Worm (Caenorhabditis elegans): Measurements from ENCODE around the gene gcc-2.

gcc-2 gene

ce11 chrIII:9789083-9789482 is 27.1 kb upstream of the gcc-2 start:
- TF ChIP-seq lin-32 (GFP tag; optimal IDR thresholded peaks at IDR 0.05) (no peak), nhr-28 (tag; optimal IDR thresholded peaks at IDR 0.05) (no peak), flh-1 (GFP tag; optimal IDR thresholded peaks at IDR 0.05) (no peak), mls-2 (tag; optimal IDR thresholded peaks at IDR 0.05) (no peak), ces-1 (GFP tag; optimal IDR thresholded peaks at IDR 0.05) (no peak), nhr-2 (tag; optimal IDR thresholded peaks at IDR 0.05) (no peak), unc-39 (tag; optimal IDR thresholded peaks at IDR 0.05) (no peak), nhr-12 (tag; optimal IDR thresholded peaks at IDR 0.05) (no peak), nhr-76 (tag; optimal IDR thresholded peaks at IDR 0.05) (no peak)

DNA sequence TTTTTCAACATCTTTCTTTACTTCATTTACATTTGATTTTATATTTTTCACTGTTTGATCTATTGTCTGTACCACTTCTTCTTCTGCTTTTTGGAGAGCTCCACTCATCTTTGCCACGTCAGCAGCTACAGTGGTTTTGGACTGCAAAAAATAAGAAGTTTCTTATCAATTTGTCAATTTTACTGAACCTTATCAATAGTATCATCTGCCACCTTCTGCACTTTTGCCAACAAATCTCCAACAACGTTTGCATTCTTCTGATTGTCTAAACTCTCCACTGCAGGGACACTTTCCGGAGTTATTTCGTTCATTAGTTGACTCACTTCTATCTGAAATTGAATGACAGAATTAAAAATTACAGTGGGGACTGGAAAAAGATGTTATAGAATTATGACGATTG is 24.8 kb upstream of the gcc-2 start:
- TF ChIP-seq lsy-2 (tag; optimal IDR thresholded peaks at IDR 0.05) (no peak), cnd-1 (tag; optimal IDR thresholded peaks at IDR 0.05) (no peak), nhr-2 (tag; optimal IDR thresholded peaks at IDR 0.05) (no peak), tbx-8 (GFP tag; optimal IDR thresholded peaks at IDR 0.05) (no peak), unc-39 (tag; optimal IDR thresholded peaks at IDR 0.05) (no peak), flh-1 (GFP tag; optimal IDR thresholded peaks at IDR 0.05) (no peak), lin-13 (tag; optimal IDR thresholded peaks at IDR 0.05) (no peak), nhr-237 (tag; optimal IDR thresholded peaks at IDR 0.05) (no peak), nhr-12 (tag; optimal IDR thresholded peaks at IDR 0.05) (no peak), lin-32 (GFP tag; optimal IDR thresholded peaks at IDR 0.05) (no peak), elt-3 (tag; optimal IDR thresholded peaks at IDR 0.05) (no peak), nhr-28 (tag; optimal IDR thresholded peaks at IDR 0.05) (no peak)

ce11 chrIII:9783133-9783590 is 21.2 kb upstream of the gcc-2 start:
- TF ChIP-seq nhr-28 (tag; optimal IDR thresholded peaks at IDR 0.05) (no peak), mls-2 (tag; optimal IDR thresholded peaks at IDR 0.05) (peak; percentile 40), pha-4 (tag; optimal IDR thresholded peaks at IDR 0.05) (no peak), lsy-2 (tag; optimal IDR thresholded peaks at IDR 0.05) (no peak), ceh-43 (GFP tag; optimal IDR thresholded peaks at IDR 0.05) (peak; percentile 12), unc-120 (tag; optimal IDR thresholded peaks at IDR 0.05; ENCODE audit: poor library complexity, severe bottlenecking) (no peak), hlh-1 (tag; optimal IDR thresholded peaks at IDR 0.05) (no peak), ceh-39 (tag; optimal IDR thresholded peaks at IDR 0.05) (no peak), cnd-1 (tag; optimal IDR thresholded peaks at IDR 0.05) (no peak), lin-32 (GFP tag; optimal IDR thresholded peaks at IDR 0.05) (no peak), unc-39 (tag; optimal IDR thresholded peaks at IDR 0.05) (no peak)

DNA sequence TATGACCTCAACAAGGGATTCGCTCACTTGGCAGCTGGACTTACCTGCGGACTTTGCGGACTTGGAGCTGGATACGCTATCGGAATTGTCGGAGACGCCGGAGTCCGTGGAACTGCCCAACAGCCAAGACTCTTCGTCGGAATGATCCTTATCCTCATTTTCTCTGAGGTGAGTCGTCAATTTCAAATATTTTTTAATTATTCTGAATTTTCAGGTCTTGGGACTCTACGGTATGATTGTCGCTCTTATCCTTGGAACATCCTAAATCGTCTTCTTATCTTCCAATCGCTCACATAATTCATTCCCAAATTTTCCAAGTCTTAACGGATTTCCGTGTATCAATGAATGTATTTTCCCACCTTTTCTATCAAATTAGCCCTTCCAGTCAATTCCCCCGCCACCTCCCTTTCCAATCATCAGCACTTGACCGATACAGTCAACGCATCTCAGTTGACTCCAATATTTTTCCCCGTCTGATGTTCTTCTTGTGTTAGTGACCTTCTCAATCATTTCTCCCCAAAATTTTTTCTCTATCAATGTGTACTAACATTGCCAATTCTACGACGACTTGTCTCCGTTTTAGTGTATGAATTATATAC is 20.6 kb upstream of the gcc-2 start, which contains the start of gene R10E11.6:
TSS of gene R10E11.6 (plus strand) at position 524 of the 599 bp plus-strand sequence.
- no peak for TF ChIP-seq bed-3 (GFP tag; optimal IDR thresholded peaks at IDR 0.05)
- TF ChIP-seq mls-2 (tag; optimal IDR thresholded peaks at IDR 0.05): no peak
- TF ChIP-seq ces-1 (GFP tag; optimal IDR thresholded peaks at IDR 0.05): no peak
- no peak for TF ChIP-seq elt-3 (tag; optimal IDR thresholded peaks at IDR 0.05)
- TF ChIP-seq lin-13 (tag; optimal IDR thresholded peaks at IDR 0.05): no peak
- TF ChIP-seq unc-62 (GFP tag; optimal IDR thresholded peaks at IDR 0.05): no peak
- no peak for TF ChIP-seq lin-32 (GFP tag; optimal IDR thresholded peaks at IDR 0.05)
- TF ChIP-seq snpc-4 (tag; optimal IDR thresholded peaks at IDR 0.05): no peak
- no peak for TF ChIP-seq flh-1 (GFP tag; optimal IDR thresholded peaks at IDR 0.05)
- no peak for TF ChIP-seq elt-1 (tag; optimal IDR thresholded peaks at IDR 0.05; ENCODE audit: borderline replicate concordance, insufficient read depth)
- no peak for TF ChIP-seq cnd-1 (tag; optimal IDR thresholded peaks at IDR 0.05)
- TF ChIP-seq nhr-28 (tag; optimal IDR thresholded peaks at IDR 0.05): no peak
- TF ChIP-seq nhr-12 (tag; optimal IDR thresholded peaks at IDR 0.05): no peak
- TF ChIP-seq zip-8 (tag; optimal IDR thresholded peaks at IDR 0.05): no peak
- TF ChIP-seq mab-5 (tag; optimal IDR thresholded peaks at IDR 0.05): no peak
- TF ChIP-seq nhr-2 (tag; optimal IDR thresholded peaks at IDR 0.05): no peak
- TF ChIP-seq blmp-1 (tag; optimal IDR thresholded peaks at IDR 0.05): no peak

DNA sequence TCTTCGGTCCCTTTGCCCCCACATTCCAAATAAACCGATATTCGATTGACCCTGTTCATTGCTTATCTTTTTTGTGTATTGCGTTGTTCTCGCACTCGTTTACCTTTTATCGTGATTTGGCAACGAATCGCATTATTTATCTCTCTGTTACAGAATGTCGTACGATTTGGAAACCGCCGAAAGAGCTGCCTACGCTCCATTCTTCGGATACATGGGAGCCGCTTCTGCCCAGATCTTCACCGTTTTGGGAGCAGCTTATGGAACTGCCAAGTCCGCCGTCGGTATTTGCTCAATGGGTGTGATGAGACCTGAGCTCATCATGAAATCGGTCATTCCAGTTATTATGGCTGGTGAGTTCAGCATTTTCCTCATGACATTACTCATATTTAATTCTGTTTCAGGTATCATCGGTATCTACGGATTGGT is 20.1 kb upstream of the gcc-2 start, which contains the start of gene vha-2:
TSS of gene vha-2 (plus strand) at position 154 of the 426 bp plus-strand sequence.
- TF ChIP-seq unc-39 (tag; optimal IDR thresholded peaks at IDR 0.05) (no peak), mep-1 (tag; optimal IDR thresholded peaks at IDR 0.05) (no peak), unc-62 (GFP tag; optimal IDR thresholded peaks at IDR 0.05) (no peak), nhr-76 (tag; optimal IDR thresholded peaks at IDR 0.05) (no peak), mab-5 (tag; optimal IDR thresholded peaks at IDR 0.05) (no peak), tbx-8 (GFP tag; optimal IDR thresholded peaks at IDR 0.05) (no peak), lin-13 (tag; optimal IDR thresholded peaks at IDR 0.05) (no peak), ham-2 (GFP tag; optimal IDR thresholded peaks at IDR 0.05) (no peak), zip-8 (tag; optimal IDR thresholded peaks at IDR 0.05) (no peak), nhr-2 (tag; optimal IDR thresholded peaks at IDR 0.05) (no peak), sem-2 (GFP tag; optimal IDR thresholded peaks at IDR 0.05) (no peak), ces-1 (GFP tag; optimal IDR thresholded peaks at IDR 0.05) (no peak)
